Fruit fly (Drosophila melanogaster) whole organism, embryonic: ENCODE data around the gene Nasp.

ENCODE experiments used
- ATbp ChIP-seq: fragments of 200-800 bp; sonication (Bioruptor generic); optimal IDR thresholded peaks from 2 replicates; lab custom pipeline; 2017; ENCODE audit warnings: missing biosample characterization, mild to moderate bottlenecking, missing genetic modification characterization, missing genetic modification reagents
- Aef1 ChIP-seq: fragments of 200-800 bp; sonication (Bioruptor generic); IDR thresholded peaks from 3 replicates; pipeline ENCODE4 v1.3.6; 2022; ENCODE audit warnings: missing biosample characterization, missing genetic modification characterization
- Antp ChIP-seq: fragments of 200-800 bp; sonication (Bioruptor generic); optimal IDR thresholded peaks from 3 replicates; lab custom pipeline; 2016; ENCODE audit warnings: missing biosample characterization, missing genetic modification characterization
- Atf3 ChIP-seq: fragments of 200-800 bp; sonication (Bioruptor generic); optimal IDR thresholded peaks from 3 replicates; lab custom pipeline; 2016; ENCODE audit warnings: missing biosample characterization, missing genetic modification characterization
- CG10147 ChIP-seq: fragments of 200-800 bp; sonication (Bioruptor generic); optimal IDR thresholded peaks from 2 replicates; lab custom pipeline; 2019; ENCODE audit warnings: missing biosample characterization, mild to moderate bottlenecking, missing genetic modification characterization, moderate library complexity
- CG10979 ChIP-seq: fragments of 200-800 bp; sonication (Bioruptor generic); optimal IDR thresholded peaks from 2 replicates; lab custom pipeline; 2018; ENCODE audit warnings: missing biosample characterization, mild to moderate bottlenecking, missing genetic modification characterization, moderate library complexity
- CG11723 ChIP-seq: fragments of 200-800 bp; sonication (Bioruptor generic); optimal IDR thresholded peaks from 2 replicates; lab custom pipeline; 2017; ENCODE audit warnings: missing biosample characterization, mild to moderate bottlenecking, missing genetic modification characterization
- CG15269 ChIP-seq: fragments of 200-800 bp; sonication (Bioruptor generic); optimal IDR thresholded peaks from 2 replicates; lab custom pipeline; 2018; ENCODE audit warnings: missing biosample characterization, mild to moderate bottlenecking, missing genetic modification characterization, moderate library complexity
- CG16813 ChIP-seq: fragments of 200-800 bp; sonication (Bioruptor generic); IDR thresholded peaks from 3 replicates; pipeline ENCODE4 v1.3.6; 2022; ENCODE audit warnings: missing biosample characterization, missing genetic modification characterization; ENCODE audit not compliant: partially characterized antibody
- CG2199 ChIP-seq: fragments of 200-800 bp; sonication (Bioruptor generic); IDR thresholded peaks from 3 replicates; pipeline ENCODE4 v1.3.6; 2022; ENCODE audit warnings: missing biosample characterization, missing genetic modification characterization
- CG31224 ChIP-seq: fragments of 200-800 bp; sonication (Bioruptor generic); IDR thresholded peaks from 2 replicates; pipeline ENCODE4 v1.3.6; 2022; ENCODE audit warnings: missing biosample characterization, missing genetic modification characterization
- CG32532 ChIP-seq: fragments of 200-800 bp; sonication (Bioruptor generic); IDR thresholded peaks from 2 replicates; pipeline ENCODE4 v1.3.6; 2022; ENCODE audit warnings: missing biosample characterization, missing genetic modification characterization
- CG34422 ChIP-seq: fragments of 200-800 bp; sonication (Bioruptor generic); IDR thresholded peaks from 3 replicates; pipeline ENCODE4 v1.3.6; 2022; ENCODE audit warnings: missing biosample characterization, missing genetic modification characterization
- CG3726 ChIP-seq: fragments of 200-800 bp; sonication (Bioruptor generic); IDR thresholded peaks from 3 replicates; pipeline ENCODE4, ENCODE4 v1.3.6; 2022; ENCODE audit warnings: missing biosample characterization, missing genetic modification characterization
- CG4424 ChIP-seq: fragments of 200-800 bp; sonication (Bioruptor generic); optimal IDR thresholded peaks from 3 replicates; lab custom pipeline; 2016; ENCODE audit warnings: missing biosample characterization, missing genetic modification characterization
- CG4617 ChIP-seq: fragments of 200-800 bp; sonication (Bioruptor generic); optimal IDR thresholded peaks from 3 replicates; lab custom pipeline; 2016; ENCODE audit warnings: missing biosample characterization, missing genetic modification characterization, borderline replicate concordance
- CG7372 ChIP-seq: fragments of 200-800 bp; sonication (Bioruptor generic); IDR thresholded peaks from 2 replicates; pipeline ENCODE4 v1.3.6; 2022; ENCODE audit warnings: missing biosample characterization, missing genetic modification characterization
- CG7963 ChIP-seq: fragments of 200-800 bp; sonication (Bioruptor generic); IDR thresholded peaks from 3 replicates; pipeline ENCODE4 v1.3.6; 2022; ENCODE audit warnings: missing biosample characterization, missing genetic modification characterization; ENCODE audit not compliant: partially characterized antibody
- Dfd ChIP-seq, 2 experiments: fragments of >200 bp; optimal IDR thresholded peaks; 2 replicates each; lab custom pipeline; 2017; ENCODE audit warnings: missing biosample characterization in 2 of 2, missing genetic modification characterization in 2 of 2
- Dip3 ChIP-seq: fragments of 200-800 bp; sonication (Bioruptor generic); optimal IDR thresholded peaks from 3 replicates; lab custom pipeline; 2016; ENCODE audit warnings: missing biosample characterization, missing genetic modification characterization
- Doc2 ChIP-seq: fragments of 200-800 bp; sonication (Bioruptor generic); IDR thresholded peaks from 2 replicates; pipeline ENCODE4 v1.3.6; 2022; ENCODE audit warnings: missing biosample characterization, missing genetic modification characterization
- Fer3 ChIP-seq: fragments of 200-800 bp; sonication (Bioruptor generic); optimal IDR thresholded peaks from 2 replicates; lab custom pipeline; 2018; ENCODE audit warnings: missing biosample characterization, mild to moderate bottlenecking, missing genetic modification characterization, moderate library complexity
- H2.0 ChIP-seq: fragments of 200-800 bp; sonication (Bioruptor generic); IDR thresholded peaks from 2 replicates; pipeline ENCODE4 v1.3.6; 2022; ENCODE audit warnings: missing biosample characterization, missing genetic modification characterization
- MESR4 ChIP-seq: fragments of 200-800 bp; sonication (Bioruptor generic); optimal IDR thresholded peaks from 2 replicates; lab custom pipeline; 2018; ENCODE audit warnings: missing biosample characterization, mild to moderate bottlenecking, missing genetic modification characterization, moderate library complexity
- NC2β ChIP-seq: fragments of 200-800 bp; sonication (Bioruptor generic); optimal IDR thresholded peaks from 2 replicates; lab custom pipeline; 2016; ENCODE audit warnings: missing biosample characterization, missing genetic modification characterization
- Opbp ChIP-seq: fragments of 200-800 bp; sonication (Bioruptor generic); IDR thresholded peaks from 3 replicates; pipeline ENCODE4 v1.3.6; 2022; ENCODE audit warnings: missing biosample characterization, missing genetic modification characterization; ENCODE audit not compliant: partially characterized antibody
- PHDP ChIP-seq: fragments of 200-800 bp; sonication (Bioruptor generic); optimal IDR thresholded peaks from 3 replicates; lab custom pipeline; 2018; ENCODE audit warnings: missing biosample characterization, mild to moderate bottlenecking, missing genetic modification characterization, moderate library complexity
- Ravus ChIP-seq: fragments of 200-800 bp; sonication (Bioruptor generic); IDR thresholded peaks from 2 replicates; pipeline ENCODE4 v1.3.6; 2022; ENCODE audit warnings: missing biosample characterization, missing genetic modification characterization
- bowl ChIP-seq: fragments of 200-800 bp; sonication (Bioruptor generic); IDR thresholded peaks from 2 replicates; pipeline ENCODE4 v1.3.6; 2022; ENCODE audit warnings: missing biosample characterization, missing genetic modification characterization
- dmrt11E ChIP-seq: fragments of 200-800 bp; sonication (Bioruptor generic); optimal IDR thresholded peaks from 3 replicates; lab custom pipeline; 2018; ENCODE audit warnings: missing biosample characterization, mild to moderate bottlenecking, missing genetic modification characterization, moderate library complexity
- dysf ChIP-seq: fragments of 200-800 bp; sonication (Bioruptor generic); IDR thresholded peaks from 3 replicates; pipeline ENCODE4 v1.3.6; 2022; ENCODE audit warnings: missing biosample characterization, missing genetic modification characterization
- fd96Cb ChIP-seq: fragments of 200-800 bp; sonication (Bioruptor generic); optimal IDR thresholded peaks from 2 replicates; lab custom pipeline; 2018; ENCODE audit warnings: missing biosample characterization, mild to moderate bottlenecking, missing genetic modification characterization, moderate library complexity
- gfzf ChIP-seq: fragments of 200-800 bp; sonication (Bioruptor generic); optimal IDR thresholded peaks from 2 replicates; lab custom pipeline; 2016; ENCODE audit warnings: missing biosample characterization, mild to moderate bottlenecking, missing genetic modification characterization, moderate library complexity
- gro ChIP-seq: fragments of 200-800 bp; sonication (Bioruptor generic); optimal IDR thresholded peaks from 2 replicates; lab custom pipeline; 2016; ENCODE audit warnings: missing biosample characterization, missing genetic modification characterization
- hb ChIP-seq: fragments of 200-800 bp; sonication (Bioruptor generic); IDR thresholded peaks from 3 replicates; pipeline ENCODE4 v1.3.6; 2022; ENCODE audit warnings: missing biosample characterization, missing genetic modification characterization; ENCODE audit not compliant: partially characterized antibody
- hkb ChIP-seq, 2 experiments: fragments of 200-800 bp in 1 of 2; fragments of >200 bp in 1 of 2; sonication (Bioruptor generic) in 1 of 2; IDR thresholded peaks in 1 of 2; optimal IDR thresholded peaks in 1 of 2; 2 replicates each; pipeline versions ENCODE4 v1.3.6 to Lab custom; 2017 to 2022; ENCODE audit warnings: missing biosample characterization in 1 of 2, missing genetic modification characterization in 1 of 2
- inv ChIP-seq: fragments of 200-800 bp; sonication (Bioruptor generic); IDR thresholded peaks from 2 replicates; pipeline ENCODE4 v1.3.6; 2022; ENCODE audit warnings: missing biosample characterization, missing genetic modification characterization; ENCODE audit not compliant: partially characterized antibody
- kah ChIP-seq: fragments of 200-800 bp; sonication (Bioruptor generic); optimal IDR thresholded peaks from 2 replicates; lab custom pipeline; 2018; ENCODE audit warnings: missing biosample characterization, mild to moderate bottlenecking, missing genetic modification characterization
- ken ChIP-seq: fragments of 200-800 bp; sonication (Bioruptor generic); IDR thresholded peaks from 3 replicates; pipeline ENCODE4 v1.3.6; 2022; ENCODE audit warnings: missing biosample characterization, missing genetic modification characterization
- maf-S ChIP-seq: fragments of 200-800 bp; sonication (Bioruptor generic); optimal IDR thresholded peaks from 2 replicates; lab custom pipeline; 2016; ENCODE audit warnings: missing biosample characterization, missing genetic modification characterization
- nerfin-1 ChIP-seq: fragments of 200-800 bp; sonication (Bioruptor generic); optimal IDR thresholded peaks from 3 replicates; lab custom pipeline; 2019; ENCODE audit warnings: missing biosample characterization, mild to moderate bottlenecking, missing genetic modification characterization, moderate library complexity
- org-1 ChIP-seq: fragments of 200-800 bp; sonication (Bioruptor generic); optimal IDR thresholded peaks from 2 replicates; lab custom pipeline; 2017; ENCODE audit warnings: missing biosample characterization, missing genetic modification characterization
- pfk ChIP-seq: fragments of 200-800 bp; sonication (Bioruptor generic); optimal IDR thresholded peaks from 2 replicates; lab custom pipeline; 2018; ENCODE audit warnings: missing biosample characterization, mild to moderate bottlenecking, missing genetic modification characterization, moderate library complexity
- repo ChIP-seq: fragments of 200-800 bp; sonication (Bioruptor generic); optimal IDR thresholded peaks from 2 replicates; lab custom pipeline; 2016; ENCODE audit warnings: missing biosample characterization, missing genetic modification characterization
- rib ChIP-seq: fragments of 200-800 bp; sonication (Bioruptor generic); IDR thresholded peaks from 2 replicates; pipeline ENCODE4 v1.3.6; 2022; ENCODE audit warnings: missing biosample characterization, missing genetic modification characterization
- ro ChIP-seq: fragments of 200-800 bp; sonication (Bioruptor generic); IDR thresholded peaks from 2 replicates; pipeline ENCODE4 v1.3.6; 2022; ENCODE audit warnings: missing biosample characterization, missing genetic modification characterization
- scrt ChIP-seq: fragments of 200-800 bp; sonication (Bioruptor generic); optimal IDR thresholded peaks from 2 replicates; lab custom pipeline; 2018; ENCODE audit warnings: missing biosample characterization, mild to moderate bottlenecking, missing genetic modification characterization, moderate library complexity
- ssp ChIP-seq: fragments of 200-800 bp; sonication (Bioruptor generic); IDR thresholded peaks from 2 replicates; pipeline ENCODE4 v1.3.6; 2022; ENCODE audit warnings: missing biosample characterization, missing genetic modification characterization
- tna ChIP-seq: fragments of 200-800 bp; sonication (Bioruptor generic); IDR thresholded peaks from 2 replicates; pipeline ENCODE4 v1.3.6; 2022; ENCODE audit warnings: missing biosample characterization, missing genetic modification characterization; ENCODE audit not compliant: partially characterized antibody
- wdn ChIP-seq: fragments of 200-800 bp; sonication (Bioruptor generic); IDR thresholded peaks from 2 replicates; pipeline ENCODE4 v1.3.6; 2022; ENCODE audit warnings: missing biosample characterization, missing genetic modification characterization

Nasp gene

DNA sequence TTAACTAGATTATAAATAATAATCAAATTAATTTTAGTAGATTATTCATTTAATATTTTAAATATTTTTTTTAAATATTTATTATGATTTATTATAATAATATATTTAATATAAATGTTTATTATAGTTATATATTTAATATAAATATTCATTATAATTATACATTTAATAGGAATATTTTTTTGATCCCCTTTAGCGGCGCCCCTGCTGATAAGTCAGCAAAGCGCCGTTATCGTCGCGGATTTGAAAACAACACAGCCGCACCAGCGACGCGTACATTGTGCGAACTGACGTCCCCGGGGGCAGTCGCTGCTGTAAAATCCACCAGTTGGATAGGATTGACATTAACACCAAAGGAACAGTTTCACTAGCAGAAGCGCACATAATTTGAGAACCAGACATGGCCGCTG is 34.9 kb upstream of the Nasp start, which contains the start of gene CG8112 (continued):
- TF ChIP-seq Fer3 (tag; lab: Kevin White, UChicago) (peak; percentile 30), fd96Cb (tag; lab: Kevin White, UChicago) (peak; percentile 13), rib (GFP tag; lab: Robert Waterston, UW) (no peak), CG10979 (tag; lab: Kevin White, UChicago) (peak; percentile 11), CG7963 (GFP tag; lab: Robert Waterston, UW) (no peak), CG7372 (no peak), Doc2 (GFP tag; lab: Robert Waterston, UW) (no peak), PHDP (tag; lab: Kevin White, UChicago) (no peak), Antp (no peak), wdn (no peak), org-1 (GFP tag; lab: Kevin White, UChicago) (no peak), hkb (optimal IDR thresholded peaks at IDR 0.05; lab: Kevin White, UChicago) (no peak), hkb (GFP tag; IDR thresholded peaks at IDR 0.05; lab: Robert Waterston, UW) (no peak), bowl (GFP tag; lab: Robert Waterston, UW) (no peak), CG15269 (tag; lab: Kevin White, UChicago) (no peak), CG31224 (no peak), gro (GFP tag; lab: Kevin White, UChicago) (no peak), CG3726 (GFP tag; lab: Robert Waterston, UW) (no peak), ATbp (peak; percentile 15), CG11723 (no peak), gfzf (GFP tag; lab: Kevin White, UChicago) (no peak)

DNA sequence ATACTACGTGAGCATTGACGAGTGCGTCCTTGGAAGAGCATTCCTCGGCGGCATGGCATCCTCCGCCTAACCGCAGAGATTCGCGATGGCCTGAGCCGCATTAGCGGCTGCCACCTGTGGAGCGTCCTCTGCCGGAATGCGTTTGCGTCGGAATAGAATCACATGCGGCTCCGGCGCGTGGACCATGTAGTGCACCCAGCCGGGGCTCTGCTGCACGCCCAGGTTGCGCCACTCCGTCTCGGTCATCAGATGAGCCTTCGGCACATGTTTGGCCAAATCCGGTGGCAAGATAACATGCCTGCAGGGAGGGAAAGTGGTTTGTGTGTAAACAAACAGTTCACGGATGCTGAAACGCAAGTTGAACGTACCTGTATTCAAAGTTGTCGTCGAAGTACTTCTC is 32.2 kb upstream of the Nasp start:
- TF ChIP-seq Aef1 (GFP tag; lab: Robert Waterston, UW) (no peak), Atf3 (GFP tag; lab: Kevin White, UChicago) (no peak), CG2199 (GFP tag; lab: Robert Waterston, UW) (no peak), scrt (GFP tag; lab: Kevin White, UChicago) (peak; percentile 53), Ravus (GFP tag; lab: Robert Waterston, UW) (no peak), CG4424 (GFP tag; lab: Kevin White, UChicago) (no peak), Dfd (GFP tag; optimal IDR thresholded peaks at IDR 0.05; lab: Kevin White, UChicago) (no peak), ro (no peak), ssp (no peak), CG32532 (0 out of 2 replicates have a peak, but pooled peaks have one; percentile 9), nerfin-1 (tag; lab: Kevin White, UChicago) (peak; percentile 91), tna (0 out of 2 replicates have a peak, but pooled peaks have one; percentile 11), H2.0 (no peak), MESR4 (GFP tag; lab: Kevin White, UChicago) (peak; percentile 31), CG11723 (no peak), CG34422 (GFP tag; lab: Robert Waterston, UW) (peak; percentile 16; the same call in 1 of the 3 replicates), repo (GFP tag; lab: Kevin White, UChicago) (no peak), maf-S (GFP tag; lab: Kevin White, UChicago) (no peak), Opbp (GFP tag; lab: Robert Waterston, UW) (no peak), inv (GFP tag; lab: Robert Waterston, UW) (0 out of 2 replicates have a peak, but pooled peaks have one; percentile 8), CG16813 (GFP tag; lab: Robert Waterston, UW) (no peak), rib (GFP tag; lab: Robert Waterston, UW) (no peak), pfk (GFP tag; lab: Kevin White, UChicago) (no peak), dysf (GFP tag; lab: Robert Waterston, UW) (no peak), dmrt11E (tag; lab: Kevin White, UChicago) (no peak), ken (GFP tag; lab: Robert Waterston, UW) (0 out of 3 replicates have a peak, but pooled peaks have one; percentile 32), hb (0 out of 3 replicates have a peak, but pooled peaks have one; percentile 17), CG10147 (GFP tag; lab: Kevin White, UChicago) (no peak), NC2β (no peak), CG4617 (GFP tag; lab: Kevin White, UChicago) (peak; percentile 12), kah (GFP tag; lab: Kevin White, UChicago) (peak; percentile 94), Dip3 (GFP tag; lab: Kevin White, UChicago) (no peak)
